Worm (Caenorhabditis elegans): Measurements from ENCODE around the gene msp-55.

DNA sequence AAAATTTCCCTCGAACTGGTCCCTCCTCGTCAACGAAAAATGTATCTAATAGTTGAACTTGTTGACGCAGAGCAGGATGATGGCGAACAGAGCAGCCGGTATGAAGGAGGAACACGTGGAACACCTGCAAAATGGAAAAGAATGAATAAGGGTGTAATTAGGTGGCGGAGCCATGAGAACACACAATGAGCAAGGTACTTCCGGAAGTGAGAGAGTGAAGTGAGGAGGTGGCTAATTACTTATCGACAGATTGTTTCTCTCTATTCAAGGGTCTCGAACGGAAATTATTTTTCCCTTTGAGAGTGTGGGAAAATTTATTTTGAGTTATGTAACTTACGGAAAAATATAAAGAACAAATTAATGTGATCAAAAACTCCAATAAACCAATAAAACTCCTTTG lies 37.6 kb upstream of the msp-55 start:
- no peak for TF ChIP-seq rec-8 (tag; optimal IDR thresholded peaks at IDR 0.05)
- TF ChIP-seq C06A6.2 (GFP tag; conservative IDR thresholded peaks at IDR 0.05) = no peak
- TF ChIP-seq nhr-120 (GFP tag; IDR thresholded peaks at IDR 0.05) = no peak
- TF ChIP-seq die-1 (tag; optimal IDR thresholded peaks at IDR 0.05) = no peak
- no peak for TF ChIP-seq B0019.2 (GFP tag; conservative IDR thresholded peaks at IDR 0.05)

Data from whole organism, young adult.